Worm (Caenorhabditis elegans): ENCODE results near the gene erp-44.3.

erp-44.3 gene

ce11 chrIV:8133536-8133935, 11.1 kb downstream of the erp-44.3 start, which contains the start of gene sph-1 (continued):
- TF ChIP-seq madf-9 (GFP tag; conservative IDR thresholded peaks at IDR 0.05) (no peak), nhr-237 (tag; optimal IDR thresholded peaks at IDR 0.05) (no peak), unc-130 (GFP tag; optimal IDR thresholded peaks at IDR 0.05) (no peak), vab-7 (GFP tag; IDR thresholded peaks at IDR 0.05) (no peak), unc-62 (GFP tag; optimal IDR thresholded peaks at IDR 0.05 in 1 of 2) (no peak), unc-62 (tag; optimal IDR thresholded peaks at IDR 0.05) (no peak), dmd-9 (GFP tag; IDR thresholded peaks at IDR 0.05) (no peak), ama-1 (optimal IDR thresholded peaks at IDR 0.05) (peak; percentile 55), ztf-7 (tag; optimal IDR thresholded peaks at IDR 0.05) (peak; percentile 20), spr-1 (tag; optimal IDR thresholded peaks at IDR 0.05) (no peak), dve-1 (tag; optimal IDR thresholded peaks at IDR 0.05; ENCODE audit: insufficient read depth) (peak; percentile 82), fkh-10 (GFP tag; optimal IDR thresholded peaks at IDR 0.05) (no peak), mdt-29 (GFP tag; IDR thresholded peaks at IDR 0.05) (no peak), mdl-1 (tag; optimal IDR thresholded peaks at IDR 0.05) (peak in 1 of 2 experiments; percentile 39), dpl-1 (GFP tag; optimal IDR thresholded peaks at IDR 0.05) (no peak), hlh-30 (tag; optimal IDR thresholded peaks at IDR 0.05; ENCODE audit: insufficient read depth) (peak; percentile 76), php-3 (GFP tag; IDR thresholded peaks at IDR 0.05) (0 out of 2 replicates have a peak, but pooled peaks have one; percentile 25), nhr-42 (GFP tag; IDR thresholded peaks at IDR 0.05) (no peak), gei-8 (GFP tag; optimal IDR thresholded peaks at IDR 0.05) (no peak), lsy-2 (tag; optimal IDR thresholded peaks at IDR 0.05) (peak in 1 of 2 experiments; percentile 65), hif-1 (tag; optimal IDR thresholded peaks at IDR 0.05) (no peak), lim-7 (GFP tag; IDR thresholded peaks at IDR 0.05) (no peak), pha-4 (GFP tag; IDR thresholded peaks at IDR 0.05) (no peak; the same call in 1 of the 2 replicates), pha-4 (tag; optimal IDR thresholded peaks at IDR 0.05) (peak; percentile 84), lin-15B (tag; optimal IDR thresholded peaks at IDR 0.05) (no peak), Y5F2A.4 (GFP tag; optimal IDR thresholded peaks at IDR 0.05) (no peak), nhr-41 (GFP tag; IDR thresholded peaks at IDR 0.05) (no peak), dmd-8 (GFP tag; IDR thresholded peaks at IDR 0.05) (no peak), D1046.2 (GFP tag; IDR thresholded peaks at IDR 0.05) (no peak), F37D6.2 (tag; optimal IDR thresholded peaks at IDR 0.05) (no peak), mes-2 (tag; optimal IDR thresholded peaks at IDR 0.05; ENCODE audit: poor library complexity, severe bottlenecking) (peak; percentile 52), R02D3.7 (tag; optimal IDR thresholded peaks at IDR 0.05) (no peak), nhr-11 (tag; optimal IDR thresholded peaks at IDR 0.05) (no peak), ceh-44 (GFP tag; IDR thresholded peaks at IDR 0.05) (no peak), jun-1 (tag; optimal IDR thresholded peaks at IDR 0.05) (no peak), lin-38 (GFP tag; IDR thresholded peaks at IDR 0.05) (peak; percentile 43), madf-5 (GFP tag; IDR thresholded peaks at IDR 0.05) (no peak), arid-1 (GFP tag; conservative IDR thresholded peaks at IDR 0.05) (no peak), F26F4.8 (GFP tag; conservative IDR thresholded peaks at IDR 0.05) (no peak), T26A8.4 (GFP tag; IDR thresholded peaks at IDR 0.05) (no peak), ztf-11 (tag; optimal IDR thresholded peaks at IDR 0.05) (no peak), attf-4 (tag; optimal IDR thresholded peaks at IDR 0.05) (no peak), snpc-4 (tag; optimal IDR thresholded peaks at IDR 0.05) (no peak), ctbp-1 (GFP tag; IDR thresholded peaks at IDR 0.05) (no peak), cey-2 (tag; optimal IDR thresholded peaks at IDR 0.05; ENCODE audit: borderline replicate concordance, insufficient read depth) (no peak), nhr-76 (tag; optimal IDR thresholded peaks at IDR 0.05) (no peak), mep-1 (tag; optimal IDR thresholded peaks at IDR 0.05) (peak; percentile 75), aha-1 (tag) (no peak), ZK337.2 (GFP tag; IDR thresholded peaks at IDR 0.05) (no peak), zfp-3 (GFP tag; conservative IDR thresholded peaks at IDR 0.05) (no peak), daf-16 (GFP tag; optimal IDR thresholded peaks at IDR 0.05) (no peak), daf-16 (tag; optimal IDR thresholded peaks at IDR 0.05) (peak; percentile 89)

Data from whole organism, L4 larva.